Worm (Caenorhabditis elegans): ENCODE measurements around the gene ins-2.
A peak's percentile ranks its signal among the peaks of the same experiment; 100 is the strongest.

ins-2 gene

ce11 chrII:5956583-5956982 is 31.7 kb upstream of the ins-2 start, which contains the start of gene casy-1:
TSS of gene casy-1 (minus strand) at chrII:5956683.
- TF ChIP-seq C38D4.7 (GFP tag; optimal IDR thresholded peaks at IDR 0.05) (no peak), rnt-1 (tag; optimal IDR thresholded peaks at IDR 0.05) (no peak), C08G9.2 (tag; optimal IDR thresholded peaks at IDR 0.05) (no peak), ets-4 (tag; optimal IDR thresholded peaks at IDR 0.05) (no peak), fkh-6 (tag; optimal IDR thresholded peaks at IDR 0.05) (no peak), hlh-30 (tag; optimal IDR thresholded peaks at IDR 0.05; ENCODE audit: insufficient read depth) (no peak), nfya-1 (tag; optimal IDR thresholded peaks at IDR 0.05) (no peak), ceh-9 (tag; optimal IDR thresholded peaks at IDR 0.05) (no peak)

- TF ChIP-seq sox-4 (tag; optimal IDR thresholded peaks at IDR 0.05) (no peak), ref-2 (tag; optimal IDR thresholded peaks at IDR 0.05) (no peak), ceh-24 (tag; optimal IDR thresholded peaks at IDR 0.05) (no peak), fkh-10 (GFP tag; optimal IDR thresholded peaks at IDR 0.05) (no peak), ama-1 (optimal IDR thresholded peaks at IDR 0.05) (no peak), rnt-1 (tag; optimal IDR thresholded peaks at IDR 0.05) (no peak), ceh-30 (tag; optimal IDR thresholded peaks at IDR 0.05) (no peak), ceh-22 (tag; optimal IDR thresholded peaks at IDR 0.05) (no peak), ttx-3 (tag; optimal IDR thresholded peaks at IDR 0.05) (no peak), ceh-18 (tag; optimal IDR thresholded peaks at IDR 0.05) (no peak), ahr-1 (tag; optimal IDR thresholded peaks at IDR 0.05) (no peak), nhr-232 (tag; optimal IDR thresholded peaks at IDR 0.05) (no peak), unc-86 (tag; optimal IDR thresholded peaks at IDR 0.05) (no peak), F13H6.1 (tag; optimal IDR thresholded peaks at IDR 0.05) (no peak)
Measured at ce11 chrII:5957803-5958367, 30.4 kb upstream of the ins-2 start.

ce11 chrII:5959575-5960119 is 28.7 kb upstream of the ins-2 start:
- TF ChIP-seq lin-11 (tag; optimal IDR thresholded peaks at IDR 0.05): no peak
- TF ChIP-seq unc-42 (tag; optimal IDR thresholded peaks at IDR 0.05): peak; percentile 83
- TF ChIP-seq rnt-1 (tag; optimal IDR thresholded peaks at IDR 0.05): no peak

ce11 chrII:5961317-5961716 is 27.0 kb upstream of the ins-2 start, which contains the start of gene B0034.7:
TSS of gene B0034.7 (plus strand) at chrII:5961617.
- no peak for TF ChIP-seq madf-2 (tag; optimal IDR thresholded peaks at IDR 0.05)
- no peak for TF ChIP-seq nhr-11 (tag; optimal IDR thresholded peaks at IDR 0.05)
- no peak for TF ChIP-seq dve-1 (tag; optimal IDR thresholded peaks at IDR 0.05)
- TF ChIP-seq K02D7.2 (tag; optimal IDR thresholded peaks at IDR 0.05): no peak
- TF ChIP-seq ceh-22 (tag; optimal IDR thresholded peaks at IDR 0.05): no peak
- no peak for TF ChIP-seq rnt-1 (tag; optimal IDR thresholded peaks at IDR 0.05)
- TF ChIP-seq elt-2 (tag; optimal IDR thresholded peaks at IDR 0.05): no peak
- no peak for TF ChIP-seq eyg-1 (tag; optimal IDR thresholded peaks at IDR 0.05)
- TF ChIP-seq unc-3 (GFP tag; conservative IDR thresholded peaks at IDR 0.05): no peak
- TF ChIP-seq unc-3 (tag; optimal IDR thresholded peaks at IDR 0.05): no peak
- no peak for TF ChIP-seq elt-4 (tag; optimal IDR thresholded peaks at IDR 0.05)
- no peak for TF ChIP-seq lin-11 (tag; optimal IDR thresholded peaks at IDR 0.05)
- TF ChIP-seq ceh-45 (GFP tag; IDR thresholded peaks at IDR 0.05): no peak
- TF ChIP-seq mec-3 (tag; optimal IDR thresholded peaks at IDR 0.05; ENCODE audit: borderline replicate concordance): no peak
- no peak for TF ChIP-seq nfya-1 (tag; optimal IDR thresholded peaks at IDR 0.05)
- TF ChIP-seq tbx-7 (tag; optimal IDR thresholded peaks at IDR 0.05): no peak
- TF ChIP-seq pha-2 (tag; optimal IDR thresholded peaks at IDR 0.05): no peak
- TF ChIP-seq T23F11.4 (GFP tag; optimal IDR thresholded peaks at IDR 0.05): no peak
- TF ChIP-seq syd-9 (tag; optimal IDR thresholded peaks at IDR 0.05): no peak
